Fruit fly (Drosophila melanogaster) whole organism, embryonic: ENCODE results near the gene CG18542.
A peak's percentile ranks its signal among the peaks of the same experiment; 100 is the strongest.

Source experiments
- CG10462 ChIP-seq: fragments of 200-800 bp; sonication (Bioruptor generic); optimal IDR thresholded peaks from 2 replicates; lab custom pipeline; 2016; ENCODE audit warnings: missing biosample characterization, missing genetic modification characterization
- CG12236 ChIP-seq: fragments of 200-800 bp; sonication (Bioruptor generic); optimal IDR thresholded peaks from 2 replicates; lab custom pipeline; 2016; ENCODE audit warnings: missing biosample characterization, missing genetic modification characterization
- CG12299 ChIP-seq: fragments of 200-800 bp; sonication (Bioruptor generic); optimal IDR thresholded peaks from 2 replicates; lab custom pipeline; 2018; ENCODE audit warnings: missing biosample characterization, mild to moderate bottlenecking, missing genetic modification characterization
- CG12391 ChIP-seq: fragments of 200-800 bp; sonication (Bioruptor generic); optimal IDR thresholded peaks from 3 replicates; lab custom pipeline; 2018; ENCODE audit warnings: missing biosample characterization, mild to moderate bottlenecking, missing genetic modification characterization, moderate library complexity
- CG16815 ChIP-seq: fragments of 200-800 bp; sonication (Bioruptor generic); optimal IDR thresholded peaks from 3 replicates; lab custom pipeline; 2017; ENCODE audit warnings: missing biosample characterization, mild to moderate bottlenecking, missing genetic modification characterization
- CG18619 ChIP-seq: fragments of 200-800 bp; sonication (Bioruptor generic); optimal IDR thresholded peaks from 3 replicates; lab custom pipeline; 2017; ENCODE audit warnings: missing biosample characterization, mild to moderate bottlenecking, missing genetic modification characterization
- CG2116 ChIP-seq: fragments of 200-800 bp; sonication (Bioruptor generic); optimal IDR thresholded peaks from 3 replicates; lab custom pipeline; 2018; ENCODE audit warnings: missing biosample characterization, mild to moderate bottlenecking, missing genetic modification characterization
- CG2875 ChIP-seq: fragments of 200-800 bp; sonication (Bioruptor generic); optimal IDR thresholded peaks from 2 replicates; lab custom pipeline; 2017; ENCODE audit warnings: missing biosample characterization, mild to moderate bottlenecking, missing genetic modification characterization, missing genetic modification reagents
- CG30020 ChIP-seq: fragments of 200-800 bp; optimal IDR thresholded peaks from 2 replicates; lab custom pipeline; 2019; ENCODE audit warnings: missing biosample characterization, mild to moderate bottlenecking, missing genetic modification characterization, moderate library complexity
- CG3163 ChIP-seq: fragments of 200-800 bp; sonication (Bioruptor generic); optimal IDR thresholded peaks from 3 replicates; lab custom pipeline; 2016; ENCODE audit warnings: missing biosample characterization, missing genetic modification characterization
- CG3407 ChIP-seq: fragments of 200-800 bp; sonication (Bioruptor generic); optimal IDR thresholded peaks from 2 replicates; lab custom pipeline; 2018; ENCODE audit warnings: missing biosample characterization, mild to moderate bottlenecking, missing genetic modification characterization
- CG3726 ChIP-seq: fragments of 200-800 bp; sonication (Bioruptor generic); IDR thresholded peaks from 3 replicates; pipeline ENCODE4, ENCODE4 v1.3.6; 2022; ENCODE audit warnings: missing biosample characterization, missing genetic modification characterization
- CG42726 ChIP-seq: fragments of 200-800 bp; sonication (Bioruptor generic); IDR thresholded peaks from 2 replicates; pipeline ENCODE4 v1.3.6; 2022; ENCODE audit warnings: missing biosample characterization, missing genetic modification characterization; ENCODE audit not compliant: partially characterized antibody
- CG4707 ChIP-seq: fragments of 200-800 bp; sonication (Bioruptor generic); optimal IDR thresholded peaks from 2 replicates; lab custom pipeline; 2018; ENCODE audit warnings: missing biosample characterization, mild to moderate bottlenecking, missing genetic modification characterization, moderate library complexity
- CG5245 ChIP-seq: fragments of 200-800 bp; sonication (Bioruptor generic); optimal IDR thresholded peaks from 3 replicates; lab custom pipeline; 2016; ENCODE audit warnings: missing biosample characterization, missing genetic modification characterization
- CG7786 ChIP-seq: fragments of 200-800 bp; sonication (Bioruptor generic); optimal IDR thresholded peaks from 2 replicates; lab custom pipeline; 2016; ENCODE audit warnings: missing biosample characterization, missing genetic modification characterization
- CG9797 ChIP-seq: fragments of 200-800 bp; sonication (Bioruptor generic); optimal IDR thresholded peaks from 3 replicates; lab custom pipeline; 2018; ENCODE audit warnings: missing biosample characterization, mild to moderate bottlenecking, missing genetic modification characterization
- CrebB ChIP-seq: fragments of 200-800 bp; sonication (Bioruptor generic); optimal IDR thresholded peaks from 3 replicates; lab custom pipeline; 2018; ENCODE audit warnings: missing biosample characterization, mild to moderate bottlenecking, missing genetic modification characterization
- Dek ChIP-seq: fragments of 200-800 bp; sonication (Bioruptor generic); optimal IDR thresholded peaks from 3 replicates; lab custom pipeline; 2019; ENCODE audit warnings: missing biosample characterization, mild to moderate bottlenecking, missing genetic modification characterization, moderate library complexity
- Fer2 ChIP-seq: fragments of 200-800 bp; sonication (Bioruptor generic); optimal IDR thresholded peaks from 2 replicates; lab custom pipeline; 2018; ENCODE audit warnings: missing biosample characterization, mild to moderate bottlenecking, missing genetic modification characterization, moderate library complexity
- Gsc ChIP-seq: fragments of 200-800 bp; sonication (Bioruptor generic); IDR thresholded peaks from 2 replicates; pipeline ENCODE4 v1.3.6; 2022; ENCODE audit warnings: missing biosample characterization, missing genetic modification characterization
- H15 ChIP-seq: fragments of 200-800 bp; sonication (Bioruptor generic); IDR thresholded peaks from 3 replicates; pipeline ENCODE4 v1.3.6; 2022; ENCODE audit warnings: missing biosample characterization, missing genetic modification characterization
- Hr78 ChIP-seq, 2 experiments: fragments of 200-800 bp in 1 of 2; fragments of >200 bp in 1 of 2; sonication (Bioruptor generic) in 1 of 2; optimal IDR thresholded peaks; 2 replicates each; lab custom pipeline; 2017 to 2019; ENCODE audit warnings: missing biosample characterization in 2 of 2, missing genetic modification characterization in 2 of 2, mild to moderate bottlenecking in 1 of 2, moderate library complexity in 1 of 2
- Opbp ChIP-seq: fragments of 200-800 bp; sonication (Bioruptor generic); IDR thresholded peaks from 3 replicates; pipeline ENCODE4 v1.3.6; 2022; ENCODE audit warnings: missing biosample characterization, missing genetic modification characterization; ENCODE audit not compliant: partially characterized antibody
- Rx ChIP-seq: fragments of 200-800 bp; sonication (Bioruptor generic); IDR thresholded peaks from 2 replicates; pipeline ENCODE4 v1.3.6; 2022; ENCODE audit warnings: missing biosample characterization, missing genetic modification characterization
- Six4 ChIP-seq: fragments of 200-800 bp; sonication (Bioruptor generic); optimal IDR thresholded peaks from 2 replicates; lab custom pipeline; 2016; ENCODE audit warnings: missing biosample characterization, missing genetic modification characterization
- Trl ChIP-seq, 3 experiments: fragments of >200 bp in 2 of 3; fragments of 200-800 bp in 1 of 3; sonication (Bioruptor generic) in 1 of 3; optimal IDR thresholded peaks; 2 replicates in 1 of 3; 3 replicates in 2 of 3; lab custom pipeline; 2016 to 2017; ENCODE audit warnings: missing biosample characterization in 1 of 3, missing genetic modification characterization in 1 of 3
- caup ChIP-seq: fragments of 200-800 bp; sonication (Bioruptor generic); optimal IDR thresholded peaks from 3 replicates; lab custom pipeline; 2017; ENCODE audit warnings: missing biosample characterization, mild to moderate bottlenecking, missing genetic modification characterization, moderate library complexity; ENCODE audit not compliant: severe bottlenecking
- chn ChIP-seq: fragments of 200-800 bp; sonication (Bioruptor generic); optimal IDR thresholded peaks from 2 replicates; lab custom pipeline; 2016; ENCODE audit warnings: missing biosample characterization, missing genetic modification characterization
- disco-r ChIP-seq: fragments of 200-800 bp; sonication (Bioruptor generic); optimal IDR thresholded peaks from 2 replicates; lab custom pipeline; 2016; ENCODE audit warnings: missing biosample characterization, missing genetic modification characterization
- dmrt11E ChIP-seq: fragments of 200-800 bp; sonication (Bioruptor generic); optimal IDR thresholded peaks from 3 replicates; lab custom pipeline; 2018; ENCODE audit warnings: missing biosample characterization, mild to moderate bottlenecking, missing genetic modification characterization, moderate library complexity
- fd102C ChIP-seq: fragments of 200-800 bp; sonication (Bioruptor generic); optimal IDR thresholded peaks from 2 replicates; lab custom pipeline; 2018; ENCODE audit warnings: missing biosample characterization, mild to moderate bottlenecking, missing genetic modification characterization, moderate library complexity
- gt ChIP-seq: fragments of 200-800 bp; sonication (Bioruptor generic); IDR thresholded peaks from 2 replicates; pipeline ENCODE4 v1.3.6; 2022; ENCODE audit warnings: missing biosample characterization, missing genetic modification characterization
- kay ChIP-seq: fragments of 200-800 bp; sonication (Bioruptor generic); optimal IDR thresholded peaks from 2 replicates; lab custom pipeline; 2016; ENCODE audit warnings: missing biosample characterization, missing genetic modification characterization
- lola ChIP-seq, 3 experiments: fragments of >200 bp in 2 of 3; fragments of 200-800 bp in 1 of 3; sonication (Bioruptor generic) in 1 of 3; optimal IDR thresholded peaks; 2 replicates each; lab custom pipeline; 2017 to 2019; ENCODE audit warnings: missing biosample characterization in 3 of 3, missing genetic modification characterization in 3 of 3, mild to moderate bottlenecking in 1 of 3, moderate library complexity in 1 of 3
- mirr ChIP-seq: fragments of 200-800 bp; sonication (Bioruptor generic); optimal IDR thresholded peaks from 3 replicates; lab custom pipeline; 2018; ENCODE audit warnings: missing biosample characterization, mild to moderate bottlenecking, missing genetic modification characterization
- nom ChIP-seq: fragments of 200-800 bp; sonication (Bioruptor generic); optimal IDR thresholded peaks from 2 replicates; lab custom pipeline; 2017; ENCODE audit warnings: missing biosample characterization, missing genetic modification characterization, mild to moderate bottlenecking, moderate library complexity, missing genetic modification reagents
- pnt ChIP-seq: fragments of 200-800 bp; sonication (Bioruptor generic); optimal IDR thresholded peaks from 3 replicates; lab custom pipeline; 2016; ENCODE audit warnings: missing biosample characterization, missing genetic modification characterization
- psq ChIP-seq: fragments of 200-800 bp; sonication (Bioruptor generic); optimal IDR thresholded peaks from 2 replicates; lab custom pipeline; 2017; ENCODE audit warnings: missing biosample characterization, missing genetic modification characterization
- row ChIP-seq: fragments of 200-800 bp; sonication (Bioruptor generic); IDR thresholded peaks from 3 replicates; pipeline ENCODE4 v1.3.6; 2022; ENCODE audit warnings: missing biosample characterization, missing genetic modification characterization
- seq ChIP-seq: fragments of 200-800 bp; sonication (Bioruptor generic); IDR thresholded peaks from 2 replicates; pipeline ENCODE4 v1.3.6; 2022; ENCODE audit warnings: missing biosample characterization, missing genetic modification characterization
- sna ChIP-seq: fragments of 200-800 bp; sonication (Bioruptor generic); IDR thresholded peaks from 2 replicates; pipeline ENCODE4 v1.3.6; 2022; ENCODE audit warnings: missing biosample characterization, missing genetic modification characterization; ENCODE audit not compliant: partially characterized antibody
- stwl ChIP-seq: fragments of 200-800 bp; sonication (Bioruptor generic); optimal IDR thresholded peaks from 3 replicates; lab custom pipeline; 2018; ENCODE audit warnings: missing biosample characterization, mild to moderate bottlenecking, missing genetic modification characterization, moderate library complexity
- tgo ChIP-seq: fragments of 200-800 bp; sonication (Bioruptor generic); IDR thresholded peaks from 3 replicates; pipeline ENCODE4 v1.3.6; 2022; ENCODE audit warnings: missing biosample characterization, missing genetic modification characterization
- tup ChIP-seq: fragments of 200-800 bp; sonication (Bioruptor generic); optimal IDR thresholded peaks from 2 replicates; lab custom pipeline; 2016; ENCODE audit warnings: missing biosample characterization, mild to moderate bottlenecking, missing genetic modification characterization, moderate library complexity
- vvl ChIP-seq: fragments of 200-800 bp; sonication (Bioruptor generic); IDR thresholded peaks from 2 replicates; pipeline ENCODE4 v1.3.6; 2022; ENCODE audit warnings: missing biosample characterization, missing genetic modification characterization
- z ChIP-seq: fragments of 200-800 bp; sonication (Bioruptor generic); IDR thresholded peaks from 3 replicates; pipeline ENCODE4 v1.3.6; 2022; ENCODE audit warnings: missing biosample characterization, missing genetic modification characterization
- zfh2 ChIP-seq: fragments of 200-800 bp; sonication (Bioruptor generic); optimal IDR thresholded peaks from 2 replicates; lab custom pipeline; 2016; ENCODE audit warnings: missing biosample characterization, missing genetic modification characterization

Gene CG18542

dm6 chr3R:9704183-9705007 lies 18.8 kb downstream of the CG18542 start:
- TF ChIP-seq Dek (tag; lab: Kevin White, UChicago) (no peak), kay (GFP tag; lab: Kevin White, UChicago) (peak; percentile 40), fd102C (GFP tag; lab: Kevin White, UChicago) (no peak), sna (no peak), Rx (no peak), CG12236 (no peak), mirr (GFP tag; lab: Kevin White, UChicago) (peak; percentile 90), Trl (optimal IDR thresholded peaks at IDR 0.05; lab: Kevin White, UChicago) (peak; percentile 69 to 90), Trl (GFP tag; optimal IDR thresholded peaks at IDR 0.05; lab: Kevin White, UChicago) (no peak), CG3726 (GFP tag; lab: Robert Waterston, UW) (no peak), lola (GFP tag; optimal IDR thresholded peaks at IDR 0.05; lab: Kevin White, UChicago) (no peak), CG2875 (GFP tag; lab: Kevin White, UChicago) (no peak), CG2116 (GFP tag; lab: Kevin White, UChicago) (no peak), zfh2 (GFP tag; lab: Kevin White, UChicago) (no peak), dmrt11E (no peak), caup (GFP tag; lab: Kevin White, UChicago) (peak; percentile 57), pnt (GFP tag; lab: Kevin White, UChicago) (no peak), CG12391 (tag; lab: Kevin White, UChicago) (no peak), disco-r (GFP tag; lab: Kevin White, UChicago) (no peak), CrebB (tag; lab: Kevin White, UChicago) (peak; percentile 36), CG16815 (GFP tag; lab: Kevin White, UChicago) (no peak), H15 (no peak), CG18619 (peak; percentile 15), CG5245 (GFP tag; lab: Kevin White, UChicago) (no peak), row (GFP tag; lab: Robert Waterston, UW) (no peak), CG12299 (tag; lab: Kevin White, UChicago) (no peak), stwl (tag; lab: Kevin White, UChicago) (peak; percentile 1), Opbp (GFP tag; lab: Robert Waterston, UW) (no peak), seq (GFP tag; lab: Robert Waterston, UW) (no peak), CG3407 (no peak), psq (no peak), chn (peak; percentile 56), tgo (GFP tag; lab: Robert Waterston, UW) (no peak), CG42726 (GFP tag; lab: Robert Waterston, UW) (no peak), vvl (GFP tag; lab: Robert Waterston, UW) (no peak), Six4 (GFP tag; lab: Kevin White, UChicago) (no peak), gt (GFP tag; lab: Robert Waterston, UW) (no peak), z (GFP tag; lab: Robert Waterston, UW) (no peak), tup (GFP tag; lab: Kevin White, UChicago) (no peak), nom (GFP tag; lab: Kevin White, UChicago) (peak; percentile 35), CG10462 (GFP tag; lab: Kevin White, UChicago) (no peak), CG9797 (GFP tag; lab: Kevin White, UChicago) (no peak), Gsc (GFP tag; lab: Robert Waterston, UW) (no peak), CG30020 (tag; lab: Kevin White, UChicago) (no peak), Hr78 (GFP tag; optimal IDR thresholded peaks at IDR 0.05; lab: Kevin White, UChicago) (peak in 1 of 2 experiments; percentile 32), CG7786 (GFP tag; lab: Kevin White, UChicago) (no peak), Fer2 (tag; lab: Kevin White, UChicago) (no peak), CG3163 (GFP tag; lab: Kevin White, UChicago) (peak; percentile 10), CG4707 (GFP tag; lab: Kevin White, UChicago) (no peak)
